Worm (Caenorhabditis elegans): Measurements from ENCODE around the gene F08G2.4.
"Not testable (repeated sequence)": the region's sequence is repeated elsewhere in the genome, so short reads cannot be mapped to it uniquely, and the experiment has no call there.

Gene F08G2.4

DNA sequence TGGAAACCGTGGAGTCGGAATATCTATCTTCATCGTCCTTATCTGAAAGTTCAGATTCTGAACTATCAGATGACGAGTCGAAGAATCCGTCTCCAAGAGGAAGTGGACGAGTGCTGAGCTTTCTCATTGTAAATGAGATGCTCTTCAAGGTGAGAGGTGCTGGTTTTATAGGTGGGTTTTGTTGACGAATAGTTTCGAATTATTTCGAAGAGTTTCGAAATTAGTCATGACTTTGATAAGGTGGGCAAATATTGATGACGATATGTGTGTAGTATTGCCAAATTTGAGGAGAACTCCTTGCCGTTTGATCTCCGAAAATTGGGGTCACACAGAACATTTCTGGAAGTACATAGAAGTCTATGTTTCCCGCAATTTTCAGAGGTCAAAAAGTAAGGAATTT, 3.1 kb downstream of the F08G2.4 start, which contains the start of gene F08G2.5:
Gene F08G2.5, minus strand, starts transcription at position 127 of the 400 bp plus-strand sequence.
- TF ChIP-seq nhr-28 (tag; optimal IDR thresholded peaks at IDR 0.05) (no peak), flh-1 (GFP tag; optimal IDR thresholded peaks at IDR 0.05) (no peak), lsy-2 (tag; optimal IDR thresholded peaks at IDR 0.05) (no peak), M03D4.4 (tag; optimal IDR thresholded peaks at IDR 0.05) (no peak), hlh-1 (tag; optimal IDR thresholded peaks at IDR 0.05) (no peak), lin-13 (tag; optimal IDR thresholded peaks at IDR 0.05) (no peak), nhr-2 (tag; optimal IDR thresholded peaks at IDR 0.05) (no peak), bed-3 (GFP tag; optimal IDR thresholded peaks at IDR 0.05) (no peak), mls-2 (tag; optimal IDR thresholded peaks at IDR 0.05) (no peak)

ce11 chrII:13834380-13835194, 4.2 kb downstream of the F08G2.4 start:
- TF ChIP-seq unc-120 (tag; optimal IDR thresholded peaks at IDR 0.05; ENCODE audit: poor library complexity, severe bottlenecking) (peak; percentile 47), hlh-1 (tag; optimal IDR thresholded peaks at IDR 0.05) (peak; percentile 64), nhr-28 (tag; optimal IDR thresholded peaks at IDR 0.05) (peak; percentile 42), nhr-237 (tag; optimal IDR thresholded peaks at IDR 0.05) (peak; percentile 59), ces-1 (GFP tag; optimal IDR thresholded peaks at IDR 0.05) (peak; percentile 87), sem-2 (GFP tag; optimal IDR thresholded peaks at IDR 0.05) (peak; percentile 26), flh-1 (GFP tag; optimal IDR thresholded peaks at IDR 0.05) (peak; percentile 2), elt-1 (tag; optimal IDR thresholded peaks at IDR 0.05; ENCODE audit: borderline replicate concordance, insufficient read depth) (no peak), lin-13 (tag; optimal IDR thresholded peaks at IDR 0.05) (peak; percentile 87), elt-3 (tag; optimal IDR thresholded peaks at IDR 0.05) (no peak), mep-1 (tag; optimal IDR thresholded peaks at IDR 0.05) (peak; percentile 90), nhr-2 (tag; optimal IDR thresholded peaks at IDR 0.05) (peak; percentile 33), lsy-2 (tag; optimal IDR thresholded peaks at IDR 0.05) (peak; percentile 77), ceh-39 (tag; optimal IDR thresholded peaks at IDR 0.05) (peak; percentile 96), drap-1 (GFP tag; optimal IDR thresholded peaks at IDR 0.05) (peak; percentile 79), bed-3 (GFP tag; optimal IDR thresholded peaks at IDR 0.05) (peak; percentile 75), M03D4.4 (tag; optimal IDR thresholded peaks at IDR 0.05) (peak; percentile 88), lin-32 (GFP tag; optimal IDR thresholded peaks at IDR 0.05) (peak; percentile 72), cnd-1 (tag; optimal IDR thresholded peaks at IDR 0.05) (peak; percentile 90), ceh-43 (GFP tag; optimal IDR thresholded peaks at IDR 0.05) (peak; percentile 75), tbx-8 (GFP tag; optimal IDR thresholded peaks at IDR 0.05) (peak; percentile 69), mls-2 (tag; optimal IDR thresholded peaks at IDR 0.05) (peak; percentile 57), unc-62 (GFP tag; optimal IDR thresholded peaks at IDR 0.05) (peak; percentile 61), zip-8 (tag; optimal IDR thresholded peaks at IDR 0.05) (no peak), ceh-83 (GFP tag; optimal IDR thresholded peaks at IDR 0.05) (peak; percentile 73), nhr-12 (tag; optimal IDR thresholded peaks at IDR 0.05) (no peak), unc-39 (tag; optimal IDR thresholded peaks at IDR 0.05) (peak; percentile 47), snpc-4 (tag; optimal IDR thresholded peaks at IDR 0.05) (no peak), ztf-11 (tag; optimal IDR thresholded peaks at IDR 0.05) (peak; percentile 23), nhr-76 (tag; optimal IDR thresholded peaks at IDR 0.05) (no peak), mab-5 (tag; optimal IDR thresholded peaks at IDR 0.05) (no peak), blmp-1 (tag; optimal IDR thresholded peaks at IDR 0.05) (no peak), sptf-1 (tag; optimal IDR thresholded peaks at IDR 0.05) (peak; percentile 91), pha-4 (tag; optimal IDR thresholded peaks at IDR 0.05) (peak; percentile 96), ham-2 (GFP tag; optimal IDR thresholded peaks at IDR 0.05) (peak; percentile 21)

- TF ChIP-seq mab-5, mep-1, ztf-11 (tag; optimal IDR thresholded peaks at IDR 0.05): not testable (repeated sequence)
Observed at ce11 chrII:13835724-13836307, 5.4 kb downstream of the F08G2.4 start, which contains the start of gene ins-37. Gene ins-37, minus strand, starts transcription at chrII:13836107.

Measured in whole organism, mixed stage, embryonic.